Fruit fly (Drosophila melanogaster): Measurements from ENCODE around the gene Mrp4.

Mrp4 gene

DNA sequence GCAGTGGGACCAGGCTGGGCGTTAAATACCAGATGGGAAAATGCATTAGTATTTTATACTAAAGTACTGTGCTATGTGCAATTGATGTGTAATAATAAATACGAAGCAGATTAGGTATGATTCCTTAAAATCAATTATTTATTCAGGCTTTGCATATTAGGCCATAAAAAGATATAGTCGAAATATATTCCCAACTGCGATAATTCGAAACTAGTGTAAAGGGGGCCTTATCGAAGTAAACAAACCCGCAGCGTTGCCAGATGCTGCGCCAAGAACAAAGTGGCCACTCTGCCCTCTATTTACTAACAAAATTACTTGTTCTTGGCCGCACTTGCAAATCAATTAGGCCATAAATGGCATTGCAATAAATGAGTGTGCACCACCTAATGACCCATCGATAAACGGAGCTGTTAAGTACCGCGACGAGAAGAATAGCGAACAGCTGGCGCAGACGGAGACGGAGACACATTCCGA is 11.5 kb upstream of the Mrp4 start, which contains the start of gene CG10898 (continued):
- TF ChIP-seq gfzf (GFP tag; optimal IDR thresholded peaks at IDR 0.05), result peak; percentile 77
- peak; percentile 84 for TF ChIP-seq NfI (GFP tag; optimal IDR thresholded peaks at IDR 0.05)
- peak; percentile 84 for TF ChIP-seq CG4730 (GFP tag; IDR thresholded peaks at IDR 0.05)
- TF ChIP-seq B-H2 (GFP tag; optimal IDR thresholded peaks at IDR 0.05), result peak; percentile 68
- TF ChIP-seq ro (GFP tag; IDR thresholded peaks at IDR 0.05), result 0 out of 2 replicates have a peak, but pooled peaks have one; percentile 43
- TF ChIP-seq jumu (GFP tag; optimal IDR thresholded peaks at IDR 0.05), result peak; percentile 87
- TF ChIP-seq tna (GFP tag; IDR thresholded peaks at IDR 0.05; ENCODE audit: partially characterized antibody), result no peak
- peak; percentile 80 for TF ChIP-seq NC2β (GFP tag; optimal IDR thresholded peaks at IDR 0.05)
- TF ChIP-seq sob (GFP tag; IDR thresholded peaks at IDR 0.05), result peak; percentile 89
- TF ChIP-seq fd96Cb (tag; optimal IDR thresholded peaks at IDR 0.05), result peak; percentile 74
- peak; percentile 89 for TF ChIP-seq unpg (GFP tag; optimal IDR thresholded peaks at IDR 0.05)
- peak; percentile 78 for TF ChIP-seq Ssrp (tag; optimal IDR thresholded peaks at IDR 0.05)
- peak; percentile 73 for TF ChIP-seq p53 (GFP tag; optimal IDR thresholded peaks at IDR 0.05)
- TF ChIP-seq sqz (GFP tag; optimal IDR thresholded peaks at IDR 0.05), result no peak
- TF ChIP-seq CG6683 (GFP tag; optimal IDR thresholded peaks at IDR 0.05), result peak; percentile 43
- TF ChIP-seq NK7.1 (GFP tag; optimal IDR thresholded peaks at IDR 0.05), result peak; percentile 65
- TF ChIP-seq CG13624 (GFP tag; optimal IDR thresholded peaks at IDR 0.05), result peak; percentile 87
- peak; percentile 67 for TF ChIP-seq seq (GFP tag; IDR thresholded peaks at IDR 0.05)
- peak in 1 of 3 experiments; percentile 69 for TF ChIP-seq lola (GFP tag; optimal IDR thresholded peaks at IDR 0.05)
- peak; percentile 79; the same call in 1 of the 2 replicates for TF ChIP-seq CG14014 (GFP tag; IDR thresholded peaks at IDR 0.05)
- TF ChIP-seq Asciz (GFP tag; optimal IDR thresholded peaks at IDR 0.05), result peak; percentile 59
- TF ChIP-seq CG8359 (GFP tag; optimal IDR thresholded peaks at IDR 0.05; ENCODE audit: borderline replicate concordance), result no peak
- TF ChIP-seq CG10462 (GFP tag; optimal IDR thresholded peaks at IDR 0.05), result peak; percentile 77
- peak; percentile 46 for TF ChIP-seq emc (GFP tag; optimal IDR thresholded peaks at IDR 0.05)
- no peak for TF ChIP-seq fru (optimal IDR thresholded peaks at IDR 0.05)
- TF ChIP-seq nerfin-1 (tag; optimal IDR thresholded peaks at IDR 0.05), result peak; percentile 96
- peak; percentile 77 for TF ChIP-seq CG7372 (GFP tag; IDR thresholded peaks at IDR 0.05)
- TF ChIP-seq sens (GFP tag), result peak; percentile 92
- peak; percentile 67 for TF ChIP-seq HmgD (GFP tag; optimal IDR thresholded peaks at IDR 0.05)
- TF ChIP-seq Blimp-1 (GFP tag; optimal IDR thresholded peaks at IDR 0.05), result peak; percentile 86
- TF ChIP-seq gro (GFP tag; optimal IDR thresholded peaks at IDR 0.05), result peak; percentile 86
- TF ChIP-seq hth (optimal IDR thresholded peaks at IDR 0.05), result no peak
- TF ChIP-seq CG10979 (tag; optimal IDR thresholded peaks at IDR 0.05), result peak; percentile 70
- peak; percentile 83 for TF ChIP-seq Dbx (GFP tag; IDR thresholded peaks at IDR 0.05)
- peak; percentile 87 for TF ChIP-seq CG30020 (tag; optimal IDR thresholded peaks at IDR 0.05)
- TF ChIP-seq CG2712 (tag; optimal IDR thresholded peaks at IDR 0.05), result peak; percentile 86
- peak; percentile 90 for TF ChIP-seq CG32532 (GFP tag; IDR thresholded peaks at IDR 0.05)
- no peak for TF ChIP-seq CG16813 (GFP tag; IDR thresholded peaks at IDR 0.05; ENCODE audit: partially characterized antibody)
- peak; percentile 82 for TF ChIP-seq ERR (GFP tag; optimal IDR thresholded peaks at IDR 0.05)
- peak; percentile 90 for TF ChIP-seq CG30403 (GFP tag; optimal IDR thresholded peaks at IDR 0.05)
- peak; percentile 86 for TF ChIP-seq repo (GFP tag; optimal IDR thresholded peaks at IDR 0.05)
- TF ChIP-seq CG31441 (GFP tag; IDR thresholded peaks at IDR 0.05), result peak; percentile 61
- TF ChIP-seq fd102C (GFP tag; optimal IDR thresholded peaks at IDR 0.05), result no peak
- TF ChIP-seq Dek (tag; optimal IDR thresholded peaks at IDR 0.05), result peak; percentile 62
- TF ChIP-seq Aef1 (GFP tag; IDR thresholded peaks at IDR 0.05), result peak; percentile 81
- peak; percentile 81 for TF ChIP-seq Atf-2 (GFP tag; optimal IDR thresholded peaks at IDR 0.05)
- peak; percentile 65 for TF ChIP-seq eyg (GFP tag; optimal IDR thresholded peaks at IDR 0.05)
- peak; percentile 91 for TF ChIP-seq ci (GFP tag; IDR thresholded peaks at IDR 0.05)
- peak; percentile 87 for TF ChIP-seq Dip3 (GFP tag; optimal IDR thresholded peaks at IDR 0.05)
- TF ChIP-seq NFAT (GFP tag; IDR thresholded peaks at IDR 0.05), result peak; percentile 84
- peak; percentile 79 for TF ChIP-seq CG14050 (GFP tag; IDR thresholded peaks at IDR 0.05)
